Worm (Caenorhabditis elegans): Measurements from ENCODE around the gene Y58A7A.1.

ce11 chrV:5102017-5102416, 32.7 kb upstream of the Y58A7A.1 start, which contains the start of gene srab-1:
- no peak for TF ChIP-seq flt-1 (GFP tag; IDR thresholded peaks at IDR 0.05)
- no peak for TF ChIP-seq T22C8.4 (GFP tag; IDR thresholded peaks at IDR 0.05)
- TF ChIP-seq ztf-23 (GFP tag; IDR thresholded peaks at IDR 0.05) = no peak
- TF ChIP-seq med-1 (GFP tag; optimal IDR thresholded peaks at IDR 0.05; ENCODE audit: insufficient read depth) = no peak
- TF ChIP-seq ref-1 (GFP tag; conservative IDR thresholded peaks at IDR 0.05) = no peak
- no peak for TF ChIP-seq ztf-29 (GFP tag; IDR thresholded peaks at IDR 0.05)
- TF ChIP-seq tab-1 (GFP tag; IDR thresholded peaks at IDR 0.05) = no peak
- TF ChIP-seq cog-1 (tag; optimal IDR thresholded peaks at IDR 0.05) = no peak
- no peak for TF ChIP-seq klf-2 (GFP tag; conservative IDR thresholded peaks at IDR 0.05)
